Worm (Caenorhabditis elegans) whole organism, L3 larva: ENCODE data around the gene C33C12.12.

Experiments
- ceh-28 ChIP-seq: fragments of 150-350 bp; optimal IDR thresholded peaks from 2 replicates; lab custom pipeline; 2014; ENCODE audit warnings: missing biosample characterization, missing genetic modification reagents, missing genetic modification characterization
- elt-1 ChIP-seq: fragments of 150-350 bp; optimal IDR thresholded peaks from 2 replicates; lab custom pipeline; 2014; ENCODE audit warnings: missing biosample characterization, missing genetic modification characterization
- elt-2 ChIP-seq: sonication (generic microtip); optimal IDR thresholded peaks from 2 replicates; lab custom pipeline; 2016; ENCODE audit warnings: missing genetic modification reagents, mild to moderate bottlenecking, missing genetic modification characterization, missing compliant biosample characterization
- eor-1 ChIP-seq, 2 experiments: fragments of 150-350 bp; optimal IDR thresholded peaks; 2 replicates each; lab custom pipeline; 2014 to 2018; ENCODE audit warnings: missing biosample characterization in 2 of 2, missing genetic modification characterization in 2 of 2
- fkh-2 ChIP-seq: fragments of 150-350 bp; optimal IDR thresholded peaks from 2 replicates; lab custom pipeline; 2014; ENCODE audit warnings: missing biosample characterization, missing genetic modification reagents, missing genetic modification characterization
- hmg-11 ChIP-seq: sonication (generic microtip); optimal IDR thresholded peaks from 2 replicates; lab custom pipeline; 2016; ENCODE audit warnings: missing genetic modification characterization, missing compliant biosample characterization
- lin-39 ChIP-seq: fragments of 150-350 bp; optimal IDR thresholded peaks from 2 replicates; lab custom pipeline; 2018; ENCODE audit warnings: missing biosample characterization, missing genetic modification reagents, missing genetic modification characterization
- nhr-28 ChIP-seq: fragments of 150-350 bp; optimal IDR thresholded peaks from 2 replicates; lab custom pipeline; 2014; ENCODE audit warnings: missing biosample characterization, missing genetic modification characterization
- nhr-43 ChIP-seq: sonication (generic microtip); optimal IDR thresholded peaks from 2 replicates; lab custom pipeline; 2016; ENCODE audit warnings: mild to moderate bottlenecking, missing genetic modification characterization, missing compliant biosample characterization; ENCODE audit not compliant: poor library complexity, severe bottlenecking
- nhr-76 ChIP-seq: fragments of 150-350 bp; sonication (generic microtip); optimal IDR thresholded peaks from 5 replicates; lab custom pipeline; 2014; ENCODE audit warnings: missing biosample characterization, missing genetic modification characterization
- pqm-1 ChIP-seq: fragments of 150-350 bp; optimal IDR thresholded peaks from 2 replicates; lab custom pipeline; 2017; ENCODE audit warnings: missing biosample characterization, missing genetic modification characterization, inconsistent platforms
- unc-62 ChIP-seq: fragments of 150-350 bp; sonication (generic microtip); optimal IDR thresholded peaks from 4 replicates; lab custom pipeline; 2014; ENCODE audit warnings: missing biosample characterization, missing genetic modification reagents, missing genetic modification characterization
- zag-1 ChIP-seq: fragments of 150-350 bp; optimal IDR thresholded peaks from 2 replicates; lab custom pipeline; 2014; ENCODE audit warnings: missing biosample characterization, missing genetic modification characterization
- ztf-4 ChIP-seq: fragments of 150-350 bp; optimal IDR thresholded peaks from 2 replicates; lab custom pipeline; 2014; ENCODE audit warnings: missing biosample characterization, missing genetic modification characterization

The C33C12.12 gene

DNA sequence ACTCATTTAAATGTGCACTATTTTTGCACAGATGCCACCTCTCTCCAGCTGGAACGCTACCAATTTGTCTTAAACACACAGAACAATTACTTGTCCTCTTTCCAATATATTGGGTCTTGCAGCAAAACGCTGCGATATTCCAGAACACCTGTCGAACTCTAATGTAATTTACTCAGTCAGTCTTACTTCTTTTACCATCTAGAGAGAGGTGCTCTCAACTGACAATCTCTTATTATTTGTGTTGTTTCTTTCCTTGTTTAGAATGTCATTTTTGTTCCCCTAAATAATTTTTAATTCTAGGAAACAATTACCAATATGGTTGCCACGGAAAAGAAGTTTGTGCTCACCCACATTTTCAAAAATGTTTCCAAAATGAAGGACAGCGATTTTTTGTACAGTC, 39.2 kb downstream of the C33C12.12 start, which contains the start of gene sdz-28:
Gene sdz-28, plus strand, starts transcription at position 301 of the 400 bp plus-strand sequence.
- TF ChIP-seq ztf-4 (tag; lab: Kevin White, UChicago): no peak
- no peak for TF ChIP-seq lin-39 (tag; lab: Kevin White, UChicago)
- no peak for TF ChIP-seq unc-62 (GFP tag; lab: Kevin White, UChicago)
- TF ChIP-seq nhr-43 (tag; lab: Kevin White, UChicago): no peak
- no peak for TF ChIP-seq eor-1 (tag; optimal IDR thresholded peaks at IDR 0.05; lab: Kevin White, UChicago)
- no peak for TF ChIP-seq zag-1 (tag; lab: Kevin White, UChicago)

DNA sequence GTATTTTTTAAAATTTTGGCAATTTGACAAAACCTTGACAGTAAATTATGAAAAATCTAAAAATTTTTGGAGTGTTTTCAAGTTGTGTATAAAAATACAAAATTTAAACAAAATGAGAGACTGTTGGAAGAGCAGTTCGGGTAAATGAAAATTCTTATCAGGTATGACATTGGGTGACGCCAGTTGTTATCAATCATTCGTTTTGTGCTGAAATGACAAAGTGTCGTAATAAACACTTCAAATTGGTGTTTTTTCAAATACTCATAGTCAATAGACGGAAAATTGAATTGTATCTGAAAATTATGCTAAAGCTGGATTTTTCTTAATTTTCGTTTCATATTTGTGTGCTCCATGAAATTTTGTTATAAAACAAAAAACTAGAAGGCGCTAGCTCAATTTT, 47.2 kb downstream of the C33C12.12 start:
- TF ChIP-seq ceh-28 (no peak), elt-2 (tag; lab: Kevin White, UChicago) (peak; percentile 55)

DNA sequence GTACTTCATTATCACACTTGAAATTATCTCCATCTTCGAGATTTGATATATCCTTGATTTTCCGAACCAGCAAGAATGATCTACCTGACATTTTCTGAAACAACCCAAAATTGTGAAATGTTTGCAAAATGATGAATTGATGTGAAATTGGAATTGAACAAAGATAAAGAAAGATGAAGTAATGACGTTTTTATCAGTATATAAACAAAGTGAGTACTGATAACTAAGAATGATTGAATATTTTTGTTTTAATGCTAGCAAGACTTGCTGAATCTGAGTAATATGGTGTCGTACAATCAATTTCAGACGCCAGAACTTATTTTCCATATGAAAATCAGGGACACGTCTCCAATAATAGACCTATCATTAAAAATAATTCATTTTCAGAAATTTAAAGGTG, 47.9 kb downstream of the C33C12.12 start, which contains the start of gene math-37:
Gene math-37, minus strand, starts transcription at position 101 of the 400 bp plus-strand sequence.
- TF ChIP-seq elt-2 (tag; lab: Kevin White, UChicago): peak; percentile 55
- TF ChIP-seq fkh-2: no peak
- TF ChIP-seq zag-1 (tag; lab: Kevin White, UChicago): no peak
- TF ChIP-seq elt-1 (tag; lab: Kevin White, UChicago): no peak
- no peak for TF ChIP-seq hmg-11
- no peak for TF ChIP-seq nhr-76 (tag; lab: Kevin White, UChicago)
- TF ChIP-seq nhr-28 (tag; lab: Kevin White, UChicago): no peak
- peak; percentile 18 for TF ChIP-seq pqm-1 (tag; lab: Kevin White, UChicago)
